Worm (Caenorhabditis elegans) whole organism, late embryonic: ENCODE measurements around the gene T21B10.4.

Experiments used
- ahr-1 ChIP-seq: sonication (generic microtip); optimal IDR thresholded peaks from 2 replicates; lab custom pipeline; 2016; ENCODE audit warnings: missing genetic modification characterization, missing compliant biosample characterization
- nfya-1 ChIP-seq: sonication (generic microtip); optimal IDR thresholded peaks from 2 replicates; lab custom pipeline; 2017; ENCODE audit warnings: missing genetic modification characterization, mild to moderate bottlenecking, missing compliant biosample characterization, antibody characterized with exemption, moderate library complexity

DNA sequence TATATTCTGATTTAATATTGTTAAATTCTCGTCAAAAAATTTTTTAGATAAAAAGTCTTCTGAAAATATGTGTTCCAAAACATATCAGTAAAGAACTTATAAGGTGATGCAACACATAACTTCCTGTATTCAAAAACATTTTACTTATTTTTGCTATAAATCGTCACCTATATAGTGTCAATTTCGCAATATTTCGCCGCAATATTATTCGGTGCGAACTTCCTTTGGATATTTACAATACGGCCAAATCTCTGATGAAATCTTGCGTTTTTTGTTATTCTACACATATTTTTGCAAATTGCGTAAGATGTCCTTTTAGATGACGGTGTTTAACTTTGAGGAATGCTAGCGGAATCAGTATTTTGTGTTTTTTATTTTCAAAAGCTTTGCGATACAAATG lies 19.2 kb upstream of the T21B10.4 start:
- TF ChIP-seq ahr-1 (tag; lab: Kevin White, UChicago), result no peak
- no peak for TF ChIP-seq nfya-1 (tag; lab: Kevin White, UChicago)
